Worm (Caenorhabditis elegans) whole organism, L2 larva: Measurements from ENCODE around the gene cpt-5.

Source experiments
- C34F6.9 ChIP-seq: fragments of 150-350 bp; optimal IDR thresholded peaks from 2 replicates; lab custom pipeline; 2014; ENCODE audit warnings: missing biosample characterization, missing genetic modification characterization
- F13H6.1 ChIP-seq: sonication (generic microtip); optimal IDR thresholded peaks from 2 replicates; lab custom pipeline; 2016; ENCODE audit warnings: missing genetic modification characterization, missing compliant biosample characterization
- R02D3.7 ChIP-seq: fragments of 150-350 bp; optimal IDR thresholded peaks from 2 replicates; lab custom pipeline; 2014; ENCODE audit warnings: missing biosample characterization, missing genetic modification characterization
- Y55F3AM.14 ChIP-seq: fragments of 200-800 bp; sonication (Bioruptor generic); optimal IDR thresholded peaks from 2 replicates; lab custom pipeline; 2018; ENCODE audit warnings: mild to moderate bottlenecking, missing genetic modification characterization, missing compliant biosample characterization
- blmp-1 ChIP-seq: sonication (generic microtip); optimal IDR thresholded peaks from 2 replicates; lab custom pipeline; 2017; ENCODE audit warnings: missing genetic modification characterization, mild to moderate bottlenecking, missing compliant biosample characterization, antibody characterized with exemption, moderate library complexity; ENCODE audit not compliant: insufficient read depth
- ceh-16 ChIP-seq: fragments of 150-350 bp; optimal IDR thresholded peaks from 2 replicates; lab custom pipeline; 2014; ENCODE audit warnings: missing biosample characterization, missing genetic modification characterization
- ceh-82 ChIP-seq: fragments of 150-350 bp; optimal IDR thresholded peaks from 2 replicates; lab custom pipeline; 2014; ENCODE audit warnings: missing biosample characterization, missing genetic modification characterization
- crh-2 ChIP-seq: sonication (generic microtip); optimal IDR thresholded peaks from 2 replicates; lab custom pipeline; 2017; ENCODE audit warnings: missing biosample characterization, missing genetic modification characterization
- dmd-4 ChIP-seq: sonication (generic microtip); optimal IDR thresholded peaks from 2 replicates; lab custom pipeline; 2017; ENCODE audit warnings: missing biosample characterization, missing genetic modification characterization
- egl-27 ChIP-seq: sonication (generic microtip); optimal IDR thresholded peaks from 3 replicates; lab custom pipeline; 2017; ENCODE audit warnings: missing biosample characterization, missing genetic modification reagents, missing genetic modification characterization
- elt-1 ChIP-seq: fragments of 150-350 bp; optimal IDR thresholded peaks from 2 replicates; lab custom pipeline; 2014; ENCODE audit warnings: missing biosample characterization, missing genetic modification characterization
- elt-3 ChIP-seq: sonication (generic microtip); optimal IDR thresholded peaks from 2 replicates; lab custom pipeline; 2017; ENCODE audit warnings: missing biosample characterization, missing genetic modification characterization
- fos-1 ChIP-seq: fragments of 150-350 bp; optimal IDR thresholded peaks from 2 replicates; lab custom pipeline; 2014; ENCODE audit warnings: missing biosample characterization, missing genetic modification characterization
- gmeb-1 ChIP-seq: fragments of 150-350 bp; optimal IDR thresholded peaks from 2 replicates; lab custom pipeline; 2014; ENCODE audit warnings: missing biosample characterization, missing genetic modification characterization
- lin-11 ChIP-seq: fragments of 150-350 bp; sonication (generic microtip); optimal IDR thresholded peaks from 2 replicates; lab custom pipeline; 2014; ENCODE audit warnings: missing biosample characterization, missing genetic modification characterization, inconsistent platforms, mixed read lengths
- lin-13 ChIP-seq: fragments of 150-350 bp; optimal IDR thresholded peaks from 2 replicates; lab custom pipeline; 2014; ENCODE audit warnings: missing biosample characterization, missing genetic modification reagents, missing genetic modification characterization
- lin-39 ChIP-seq: fragments of 150-350 bp; optimal IDR thresholded peaks from 2 replicates; lab custom pipeline; 2014; ENCODE audit warnings: missing biosample characterization, missing genetic modification reagents, missing genetic modification characterization
- lsy-2 ChIP-seq, 2 experiments: fragments of 150-350 bp in 1 of 2; sonication (generic microtip) in 1 of 2; optimal IDR thresholded peaks; 2 replicates each; lab custom pipeline; 2014 to 2017; ENCODE audit warnings: missing biosample characterization in 2 of 2, missing genetic modification characterization in 2 of 2
- mab-5 ChIP-seq: fragments of 150-350 bp; optimal IDR thresholded peaks from 2 replicates; lab custom pipeline; 2014; ENCODE audit warnings: missing biosample characterization, missing genetic modification characterization
- mbf-1 ChIP-seq: sonication (generic microtip); optimal IDR thresholded peaks from 2 replicates; lab custom pipeline; 2017; ENCODE audit warnings: missing biosample characterization, missing genetic modification characterization
- mdl-1 ChIP-seq, 2 experiments: fragments of 150-350 bp in 1 of 2; sonication (generic microtip) in 1 of 2; optimal IDR thresholded peaks; 2 replicates each; lab custom pipeline; 2017; ENCODE audit warnings: missing biosample characterization in 2 of 2, missing genetic modification characterization in 2 of 2
- nhr-10 ChIP-seq: sonication (generic microtip); optimal IDR thresholded peaks from 2 replicates; lab custom pipeline; 2017; ENCODE audit warnings: missing biosample characterization, missing genetic modification characterization
- nhr-11 ChIP-seq: fragments of 150-350 bp; optimal IDR thresholded peaks from 2 replicates; lab custom pipeline; 2014; ENCODE audit warnings: missing biosample characterization, missing genetic modification characterization
- nhr-12 ChIP-seq: fragments of 150-350 bp; optimal IDR thresholded peaks from 2 replicates; lab custom pipeline; 2014; ENCODE audit warnings: missing biosample characterization, missing genetic modification characterization
- nhr-129 ChIP-seq: fragments of 150-350 bp; optimal IDR thresholded peaks from 2 replicates; lab custom pipeline; 2014; ENCODE audit warnings: missing biosample characterization, missing genetic modification characterization
- nhr-21 ChIP-seq: fragments of 150-350 bp; optimal IDR thresholded peaks from 2 replicates; lab custom pipeline; 2014; ENCODE audit warnings: missing biosample characterization, missing genetic modification characterization
- nhr-23 ChIP-seq: fragments of 150-350 bp; optimal IDR thresholded peaks from 2 replicates; lab custom pipeline; 2014; ENCODE audit warnings: missing biosample characterization, missing genetic modification reagents, missing genetic modification characterization
- nhr-25 ChIP-seq: fragments of 150-350 bp; sonication (generic microtip); optimal IDR thresholded peaks from 3 replicates; lab custom pipeline; 2014; ENCODE audit warnings: missing biosample characterization, missing genetic modification characterization
- nhr-6 ChIP-seq: fragments of 150-350 bp; optimal IDR thresholded peaks from 2 replicates; lab custom pipeline; 2014; ENCODE audit warnings: missing biosample characterization, missing genetic modification characterization
- nhr-77 ChIP-seq: fragments of 150-350 bp; optimal IDR thresholded peaks from 2 replicates; lab custom pipeline; 2014; ENCODE audit warnings: missing biosample characterization, missing genetic modification characterization
- peb-1 ChIP-seq: fragments of 150-350 bp; optimal IDR thresholded peaks from 2 replicates; lab custom pipeline; 2014; ENCODE audit warnings: missing biosample characterization, missing genetic modification characterization
- sem-4 ChIP-seq: fragments of 150-350 bp; optimal IDR thresholded peaks from 2 replicates; lab custom pipeline; 2014; ENCODE audit warnings: missing biosample characterization, missing genetic modification reagents, missing genetic modification characterization
- skn-1 ChIP-seq: sonication (generic microtip); optimal IDR thresholded peaks from 2 replicates; lab custom pipeline; 2017; ENCODE audit warnings: missing biosample characterization, missing genetic modification characterization
- sma-3 ChIP-seq: sonication (generic microtip); optimal IDR thresholded peaks from 2 replicates; lab custom pipeline; 2016; ENCODE audit warnings: missing genetic modification reagents, missing genetic modification characterization, missing compliant biosample characterization
- sma-9 ChIP-seq, 2 experiments: fragments of 150-350 bp in 1 of 2; sonication (generic microtip) in 1 of 2; optimal IDR thresholded peaks; 2 replicates each; lab custom pipeline; 2014 to 2016; ENCODE audit warnings: missing genetic modification characterization in 2 of 2, mild to moderate bottlenecking in 1 of 2, missing biosample characterization in 1 of 2, missing compliant biosample characterization in 1 of 2, missing genetic modification reagents in 1 of 2, moderate library complexity in 1 of 2
- snpc-4 ChIP-seq: fragments of 150-350 bp; optimal IDR thresholded peaks from 2 replicates; lab custom pipeline; 2014; ENCODE audit warnings: missing biosample characterization, missing genetic modification characterization
- unc-39 ChIP-seq: fragments of 150-350 bp; optimal IDR thresholded peaks from 2 replicates; lab custom pipeline; 2014; ENCODE audit warnings: missing biosample characterization, missing genetic modification characterization
- unc-62 ChIP-seq: fragments of 150-350 bp; optimal IDR thresholded peaks from 2 replicates; lab custom pipeline; 2014; ENCODE audit warnings: missing biosample characterization, missing genetic modification reagents, missing genetic modification characterization
- ztf-11 ChIP-seq: sonication (generic microtip); optimal IDR thresholded peaks from 2 replicates; lab custom pipeline; 2017; ENCODE audit warnings: missing biosample characterization, missing genetic modification characterization
- ztf-4 ChIP-seq: fragments of 150-350 bp; optimal IDR thresholded peaks from 2 replicates; lab custom pipeline; 2014; ENCODE audit warnings: missing biosample characterization, missing genetic modification characterization

cpt-5 gene

ce11 chrV:13898356-13898755 lies 25.4 kb downstream of the cpt-5 start, which contains the start of gene cyp-35C1:
Gene cyp-35C1, minus strand, starts transcription at chrV:13898487.
- TF ChIP-seq blmp-1 (tag; lab: Kevin White, UChicago): no peak
- TF ChIP-seq fos-1 (tag; lab: Kevin White, UChicago): peak; percentile 5
- TF ChIP-seq sma-9 (GFP tag; optimal IDR thresholded peaks at IDR 0.05; lab: Kevin White, UChicago): peak; percentile 34
- no peak for TF ChIP-seq sma-9 (tag; optimal IDR thresholded peaks at IDR 0.05; lab: Kevin White, UChicago)
- no peak for TF ChIP-seq dmd-4 (tag; lab: Kevin White, UChicago)
- TF ChIP-seq nhr-11 (tag; lab: Kevin White, UChicago): no peak

ce11 chrV:13899213-13899612 lies 26.2 kb downstream of the cpt-5 start, which contains the start of gene oac-3:
Gene oac-3, plus strand, starts transcription at chrV:13899513.
- TF ChIP-seq unc-62 (GFP tag; lab: Kevin White, UChicago) (no peak), egl-27 (tag; lab: Kevin White, UChicago) (no peak), R02D3.7 (no peak), F13H6.1 (no peak), sma-9 (GFP tag; optimal IDR thresholded peaks at IDR 0.05; lab: Kevin White, UChicago) (no peak), sma-9 (tag; optimal IDR thresholded peaks at IDR 0.05; lab: Kevin White, UChicago) (no peak), ztf-11 (tag; lab: Kevin White, UChicago) (no peak), sma-3 (GFP tag; lab: Kevin White, UChicago) (no peak), sem-4 (no peak)

- TF ChIP-seq nhr-23 (no peak), peb-1 (tag; lab: Kevin White, UChicago) (no peak), nhr-25 (tag; lab: Kevin White, UChicago) (no peak), Y55F3AM.14 (GFP tag; lab: Kevin White, UChicago) (no peak), nhr-77 (tag; lab: Kevin White, UChicago) (no peak), nhr-10 (tag; lab: Kevin White, UChicago) (no peak), lin-39 (tag; lab: Kevin White, UChicago) (no peak), ztf-4 (no peak), ceh-82 (tag; lab: Kevin White, UChicago) (no peak), gmeb-1 (tag; lab: Kevin White, UChicago) (no peak), ceh-16 (no peak), lsy-2 (tag; optimal IDR thresholded peaks at IDR 0.05; lab: Kevin White, UChicago) (no peak), dmd-4 (tag; lab: Kevin White, UChicago) (no peak)
Measured at ce11 chrV:13902495-13902894, 29.5 kb downstream of the cpt-5 start, which contains the start of gene C06B3.1. Gene C06B3.1, plus strand, starts transcription at chrV:13902795.

- TF ChIP-seq peb-1 (tag; lab: Kevin White, UChicago): no peak
- TF ChIP-seq nhr-25 (tag; lab: Kevin White, UChicago): no peak
Measured at ce11 chrV:13904446-13904845, 31.5 kb downstream of the cpt-5 start, which contains the start of gene stdh-3. Gene stdh-3, plus strand, starts transcription at chrV:13904611.

ce11 chrV:13906166-13906565 lies 33.2 kb downstream of the cpt-5 start, which contains the start of gene stdh-1:
Gene stdh-1, plus strand, starts transcription at chrV:13906492.
- TF ChIP-seq peb-1 (tag; lab: Kevin White, UChicago) (no peak), sem-4 (no peak), Y55F3AM.14 (GFP tag; lab: Kevin White, UChicago) (no peak), ztf-11 (tag; lab: Kevin White, UChicago) (no peak), lin-11 (tag; lab: Kevin White, UChicago) (no peak), unc-39 (tag; lab: Kevin White, UChicago) (no peak), nhr-77 (tag; lab: Kevin White, UChicago) (no peak), crh-2 (tag; lab: Kevin White, UChicago) (no peak), nhr-6 (tag; lab: Kevin White, UChicago) (no peak), nhr-129 (tag; lab: Kevin White, UChicago) (peak; percentile 21), nhr-21 (tag; lab: Kevin White, UChicago) (peak; percentile 4), nhr-12 (tag; lab: Kevin White, UChicago) (no peak), blmp-1 (tag; lab: Kevin White, UChicago) (no peak), sma-9 (GFP tag; optimal IDR thresholded peaks at IDR 0.05; lab: Kevin White, UChicago) (peak; percentile 28), sma-9 (tag; optimal IDR thresholded peaks at IDR 0.05; lab: Kevin White, UChicago) (no peak), lsy-2 (tag; optimal IDR thresholded peaks at IDR 0.05; lab: Kevin White, UChicago) (no peak), mbf-1 (tag; lab: Kevin White, UChicago) (no peak), elt-3 (tag; lab: Kevin White, UChicago) (no peak), egl-27 (tag; lab: Kevin White, UChicago) (no peak), mab-5 (tag; lab: Kevin White, UChicago) (no peak), snpc-4 (tag; lab: Kevin White, UChicago) (no peak), R02D3.7 (no peak), ztf-4 (no peak), sma-3 (GFP tag; lab: Kevin White, UChicago) (no peak), lin-13 (GFP tag; lab: Kevin White, UChicago) (no peak), mdl-1 (tag; optimal IDR thresholded peaks at IDR 0.05; lab: Kevin White, UChicago) (no peak), elt-1 (tag; lab: Kevin White, UChicago) (no peak), nhr-23 (no peak), C34F6.9 (tag; lab: Kevin White, UChicago) (peak; percentile 34), nhr-25 (tag; lab: Kevin White, UChicago) (no peak), nhr-10 (tag; lab: Kevin White, UChicago) (no peak), skn-1 (tag; lab: Kevin White, UChicago) (no peak)
